Worm (Caenorhabditis elegans): ENCODE data around the gene ptr-22.
"Not testable (repeated sequence)": the region's sequence is repeated elsewhere in the genome, so short reads cannot be mapped to it uniquely, and the experiment has no call there.

DNA sequence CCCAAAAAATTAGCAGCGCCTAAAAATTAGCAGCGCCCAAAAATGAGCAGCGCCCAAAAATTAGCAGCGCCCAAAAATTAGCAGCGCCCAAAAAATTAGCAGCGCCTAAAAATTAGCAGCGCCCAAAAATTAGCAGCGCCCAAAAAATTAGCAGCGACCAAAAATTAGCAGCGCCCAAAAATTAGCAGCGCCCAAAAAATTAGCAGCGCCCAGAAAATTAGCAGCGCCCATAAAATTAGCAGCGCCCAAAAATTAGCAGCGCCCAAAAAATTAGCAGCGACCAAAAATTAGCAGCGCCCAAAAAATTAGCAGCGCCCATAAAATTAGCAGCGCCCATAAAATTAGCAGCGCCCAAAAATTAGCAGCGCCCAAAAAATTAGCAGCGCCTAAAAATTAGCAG, 48.2 kb downstream of the ptr-22 start:
- TF ChIP-seq ctbp-1 (GFP tag; IDR thresholded peaks at IDR 0.05) (0 out of 2 replicates have a peak, but pooled peaks have one; percentile 6), pha-4 (GFP tag; IDR thresholded peaks at IDR 0.05) (peak; percentile 45; the same call in 1 of the 2 replicates)
- TF ChIP-seq nhr-28 (tag; optimal IDR thresholded peaks at IDR 0.05); lin-13 (GFP tag; optimal IDR thresholded peaks at IDR 0.05); pha-4 (tag; optimal IDR thresholded peaks at IDR 0.05); nhr-6 (tag; optimal IDR thresholded peaks at IDR 0.05); nhr-237 (tag; optimal IDR thresholded peaks at IDR 0.05); R02D3.7 (tag; optimal IDR thresholded peaks at IDR 0.05): not testable (repeated sequence)
